Worm (Caenorhabditis elegans) whole organism, L2 larva: ENCODE results near the gene him-8.

ENCODE experiments used
- Y55F3AM.14 ChIP-seq: fragments of 200-800 bp; sonication (Bioruptor generic); optimal IDR thresholded peaks from 2 replicates; lab custom pipeline; 2018; ENCODE audit warnings: mild to moderate bottlenecking, missing genetic modification characterization, missing compliant biosample characterization
- blmp-1 ChIP-seq: sonication (generic microtip); optimal IDR thresholded peaks from 2 replicates; lab custom pipeline; 2017; ENCODE audit warnings: missing genetic modification characterization, mild to moderate bottlenecking, missing compliant biosample characterization, antibody characterized with exemption, moderate library complexity; ENCODE audit not compliant: insufficient read depth
- elt-1 ChIP-seq: fragments of 150-350 bp; optimal IDR thresholded peaks from 2 replicates; lab custom pipeline; 2014; ENCODE audit warnings: missing biosample characterization, missing genetic modification characterization
- elt-3 ChIP-seq: sonication (generic microtip); optimal IDR thresholded peaks from 2 replicates; lab custom pipeline; 2017; ENCODE audit warnings: missing biosample characterization, missing genetic modification characterization
- lin-39 ChIP-seq: fragments of 150-350 bp; optimal IDR thresholded peaks from 2 replicates; lab custom pipeline; 2014; ENCODE audit warnings: missing biosample characterization, missing genetic modification reagents, missing genetic modification characterization
- nhr-11 ChIP-seq: fragments of 150-350 bp; optimal IDR thresholded peaks from 2 replicates; lab custom pipeline; 2014; ENCODE audit warnings: missing biosample characterization, missing genetic modification characterization
- nhr-23 ChIP-seq: fragments of 150-350 bp; optimal IDR thresholded peaks from 2 replicates; lab custom pipeline; 2014; ENCODE audit warnings: missing biosample characterization, missing genetic modification reagents, missing genetic modification characterization
- nhr-237 ChIP-seq: fragments of 150-350 bp; optimal IDR thresholded peaks from 2 replicates; lab custom pipeline; 2014; ENCODE audit warnings: missing biosample characterization, missing genetic modification characterization
- snpc-4 ChIP-seq: fragments of 150-350 bp; optimal IDR thresholded peaks from 2 replicates; lab custom pipeline; 2014; ENCODE audit warnings: missing biosample characterization, missing genetic modification characterization
- ztf-1 ChIP-seq: fragments of 200-800 bp; sonication (Bioruptor generic); conservative IDR thresholded peaks from 2 replicates; pipeline ENCODE4 v1.3.6; 2022; ENCODE audit warnings: missing genetic modification characterization, missing compliant biosample characterization

ce11 chrIV:10593570-10593969 lies 31.9 kb downstream of the him-8 start, which contains the start of gene C43F9.7:
- no peak for TF ChIP-seq lin-39 (tag; lab: Kevin White, UChicago)
- no peak for TF ChIP-seq nhr-237
- TF ChIP-seq nhr-23 (tag; lab: Kevin White, UChicago): no peak
- no peak for TF ChIP-seq ztf-1 (GFP tag; lab: Robert Waterston, UW)
- no peak for TF ChIP-seq Y55F3AM.14 (GFP tag; lab: Kevin White, UChicago)
- no peak for TF ChIP-seq snpc-4 (tag; lab: Kevin White, UChicago)
- TF ChIP-seq blmp-1: no peak
- TF ChIP-seq nhr-11 (tag; lab: Kevin White, UChicago): no peak
- no peak for TF ChIP-seq elt-3 (tag; lab: Kevin White, UChicago)
- no peak for TF ChIP-seq elt-1 (tag; lab: Kevin White, UChicago)
